Fruit fly (Drosophila melanogaster) whole organism, embryonic: ENCODE data around the gene Atox1.
A peak's percentile ranks its signal among the peaks of the same experiment; 100 is the strongest.

ENCODE experiments used
- Asciz ChIP-seq: fragments of 200-800 bp; sonication (Bioruptor generic); optimal IDR thresholded peaks from 2 replicates; lab custom pipeline; 2017; ENCODE audit warnings: missing biosample characterization, mild to moderate bottlenecking, missing genetic modification characterization, missing genetic modification reagents
- CG1024 ChIP-seq: fragments of 200-800 bp; sonication (Bioruptor generic); IDR thresholded peaks from 2 replicates; pipeline ENCODE4 v1.3.6; 2022; ENCODE audit warnings: missing biosample characterization, missing genetic modification characterization
- CG11093 ChIP-seq: fragments of 200-800 bp; sonication (Bioruptor generic); IDR thresholded peaks from 3 replicates; pipeline ENCODE4 v1.3.6; 2022; ENCODE audit warnings: missing biosample characterization, missing genetic modification characterization
- CG13624 ChIP-seq: fragments of 200-800 bp; sonication (Bioruptor generic); optimal IDR thresholded peaks from 2 replicates; lab custom pipeline; 2016; ENCODE audit warnings: missing biosample characterization, missing genetic modification characterization
- CG14965 ChIP-seq: fragments of 200-800 bp; sonication (Bioruptor generic); optimal IDR thresholded peaks from 2 replicates; lab custom pipeline; 2016; ENCODE audit warnings: missing biosample characterization, missing genetic modification characterization, borderline replicate concordance
- CG15269 ChIP-seq: fragments of 200-800 bp; sonication (Bioruptor generic); optimal IDR thresholded peaks from 2 replicates; lab custom pipeline; 2018; ENCODE audit warnings: missing biosample characterization, mild to moderate bottlenecking, missing genetic modification characterization, moderate library complexity
- CG1602 ChIP-seq: fragments of 200-800 bp; sonication (Bioruptor generic); optimal IDR thresholded peaks from 3 replicates; lab custom pipeline; 2016; ENCODE audit warnings: missing biosample characterization, missing genetic modification characterization
- CG17385 ChIP-seq: fragments of 200-800 bp; sonication (Bioruptor generic); optimal IDR thresholded peaks from 3 replicates; lab custom pipeline; 2018; ENCODE audit warnings: missing biosample characterization, mild to moderate bottlenecking, missing genetic modification characterization
- CG2116 ChIP-seq: fragments of 200-800 bp; sonication (Bioruptor generic); optimal IDR thresholded peaks from 3 replicates; lab custom pipeline; 2018; ENCODE audit warnings: missing biosample characterization, mild to moderate bottlenecking, missing genetic modification characterization
- CG2199 ChIP-seq: fragments of 200-800 bp; sonication (Bioruptor generic); IDR thresholded peaks from 3 replicates; pipeline ENCODE4 v1.3.6; 2022; ENCODE audit warnings: missing biosample characterization, missing genetic modification characterization
- CG30431 ChIP-seq: fragments of 200-800 bp; sonication (Bioruptor generic); optimal IDR thresholded peaks from 2 replicates; lab custom pipeline; 2017; ENCODE audit warnings: missing biosample characterization, missing genetic modification characterization
- CG31224 ChIP-seq: fragments of 200-800 bp; sonication (Bioruptor generic); IDR thresholded peaks from 2 replicates; pipeline ENCODE4 v1.3.6; 2022; ENCODE audit warnings: missing biosample characterization, missing genetic modification characterization
- CG32532 ChIP-seq: fragments of 200-800 bp; sonication (Bioruptor generic); IDR thresholded peaks from 2 replicates; pipeline ENCODE4 v1.3.6; 2022; ENCODE audit warnings: missing biosample characterization, missing genetic modification characterization
- CG3281 ChIP-seq: fragments of 200-800 bp; sonication (Bioruptor generic); optimal IDR thresholded peaks from 3 replicates; lab custom pipeline; 2017; ENCODE audit warnings: missing biosample characterization, mild to moderate bottlenecking, missing genetic modification characterization
- CG6254 ChIP-seq: fragments of 200-800 bp; sonication (Bioruptor generic); optimal IDR thresholded peaks from 3 replicates; lab custom pipeline; 2017; ENCODE audit warnings: mild to moderate bottlenecking, missing biosample characterization, missing genetic modification reagents, missing genetic modification characterization
- CG6689 ChIP-seq: fragments of 200-800 bp; sonication (Bioruptor generic); IDR thresholded peaks from 2 replicates; pipeline ENCODE4 v1.3.6; 2022; ENCODE audit warnings: missing biosample characterization, missing genetic modification characterization
- CG6854 ChIP-seq: fragments of 200-800 bp; sonication (Bioruptor generic); optimal IDR thresholded peaks from 3 replicates; lab custom pipeline; 2017; ENCODE audit warnings: missing biosample characterization, mild to moderate bottlenecking, missing genetic modification characterization
- CG9215 ChIP-seq: fragments of 200-800 bp; sonication (Bioruptor generic); IDR thresholded peaks from 2 replicates; pipeline ENCODE4 v1.3.6; 2022; ENCODE audit warnings: missing biosample characterization, missing genetic modification characterization
- CG9609 ChIP-seq: fragments of 200-800 bp; sonication (Bioruptor generic); optimal IDR thresholded peaks from 3 replicates; lab custom pipeline; 2016; ENCODE audit warnings: missing biosample characterization, missing genetic modification characterization
- CG9817 ChIP-seq: fragments of 200-800 bp; sonication (Bioruptor generic); optimal IDR thresholded peaks from 2 replicates; lab custom pipeline; 2018; ENCODE audit warnings: missing biosample characterization, mild to moderate bottlenecking, missing genetic modification characterization, moderate library complexity
- CHES-1-like ChIP-seq: fragments of 200-800 bp; sonication (Bioruptor generic); optimal IDR thresholded peaks from 2 replicates; lab custom pipeline; 2016; ENCODE audit warnings: missing biosample characterization, missing genetic modification characterization
- Dek ChIP-seq: fragments of 200-800 bp; sonication (Bioruptor generic); optimal IDR thresholded peaks from 3 replicates; lab custom pipeline; 2019; ENCODE audit warnings: missing biosample characterization, mild to moderate bottlenecking, missing genetic modification characterization, moderate library complexity
- Drgx ChIP-seq: fragments of 200-800 bp; sonication (Bioruptor generic); IDR thresholded peaks from 2 replicates; pipeline ENCODE4 v1.3.6; 2022; ENCODE audit warnings: missing biosample characterization, missing genetic modification characterization
- ERR ChIP-seq: fragments of 200-800 bp; sonication (Bioruptor generic); optimal IDR thresholded peaks from 2 replicates; lab custom pipeline; 2016; ENCODE audit warnings: missing biosample characterization, missing genetic modification characterization
- HmgD ChIP-seq: fragments of 200-800 bp; sonication (Bioruptor generic); optimal IDR thresholded peaks from 3 replicates; lab custom pipeline; 2016; ENCODE audit warnings: missing biosample characterization, missing genetic modification characterization
- Jarid2 ChIP-seq: fragments of 200-800 bp; sonication (Bioruptor generic); optimal IDR thresholded peaks from 3 replicates; lab custom pipeline; 2017; ENCODE audit warnings: mild to moderate bottlenecking, missing biosample characterization, missing genetic modification reagents, missing genetic modification characterization
- MESR4 ChIP-seq: fragments of 200-800 bp; sonication (Bioruptor generic); optimal IDR thresholded peaks from 2 replicates; lab custom pipeline; 2018; ENCODE audit warnings: missing biosample characterization, mild to moderate bottlenecking, missing genetic modification characterization, moderate library complexity
- Meics ChIP-seq: fragments of 200-800 bp; sonication (Bioruptor generic); optimal IDR thresholded peaks from 2 replicates; lab custom pipeline; 2017; ENCODE audit warnings: missing biosample characterization, mild to moderate bottlenecking, missing genetic modification characterization
- Mes4 ChIP-seq: fragments of 200-800 bp; sonication (Bioruptor generic); optimal IDR thresholded peaks from 2 replicates; lab custom pipeline; 2016; ENCODE audit warnings: missing biosample characterization, missing genetic modification characterization
- Opbp ChIP-seq: fragments of 200-800 bp; sonication (Bioruptor generic); IDR thresholded peaks from 3 replicates; pipeline ENCODE4 v1.3.6; 2022; ENCODE audit warnings: missing biosample characterization, missing genetic modification characterization; ENCODE audit not compliant: partially characterized antibody
- Optix ChIP-seq: fragments of 200-800 bp; sonication (Bioruptor generic); IDR thresholded peaks from 3 replicates; pipeline ENCODE4 v1.3.6; 2022; ENCODE audit warnings: missing biosample characterization, missing genetic modification characterization
- Rfx ChIP-seq: fragments of 200-800 bp; sonication (Bioruptor generic); IDR thresholded peaks from 2 replicates; pipeline ENCODE4 v1.3.6; 2022; ENCODE audit warnings: missing biosample characterization, missing genetic modification characterization
- Sox100B ChIP-seq: fragments of 200-800 bp; sonication (Bioruptor generic); optimal IDR thresholded peaks from 3 replicates; lab custom pipeline; 2018; ENCODE audit warnings: missing biosample characterization, mild to moderate bottlenecking, missing genetic modification characterization
- aop ChIP-seq: fragments of 200-800 bp; sonication (Bioruptor generic); IDR thresholded peaks from 2 replicates; pipeline ENCODE4 v1.3.6; 2022; ENCODE audit warnings: missing biosample characterization, missing genetic modification characterization
- ase ChIP-seq: fragments of 200-800 bp; sonication (Bioruptor generic); IDR thresholded peaks from 3 replicates; pipeline ENCODE4 v1.3.6; 2022; ENCODE audit warnings: missing biosample characterization, missing genetic modification characterization
- ato ChIP-seq: fragments of 200-800 bp; sonication (Bioruptor generic); IDR thresholded peaks from 2 replicates; pipeline ENCODE4 v1.3.6; 2022; ENCODE audit warnings: missing biosample characterization, missing genetic modification characterization; ENCODE audit not compliant: partially characterized antibody
- disco-r ChIP-seq: fragments of 200-800 bp; sonication (Bioruptor generic); optimal IDR thresholded peaks from 2 replicates; lab custom pipeline; 2016; ENCODE audit warnings: missing biosample characterization, missing genetic modification characterization
- en ChIP-seq: fragments of 200-800 bp; sonication (Bioruptor generic); optimal IDR thresholded peaks from 2 replicates; lab custom pipeline; 2016; ENCODE audit warnings: missing biosample characterization, missing genetic modification characterization
- gem ChIP-seq: fragments of 200-800 bp; sonication (Bioruptor generic); optimal IDR thresholded peaks from 2 replicates; lab custom pipeline; 2019; ENCODE audit warnings: missing biosample characterization, mild to moderate bottlenecking, missing genetic modification characterization, moderate library complexity
- gsb ChIP-seq: fragments of 200-800 bp; sonication (Bioruptor generic); IDR thresholded peaks from 2 replicates; pipeline ENCODE4 v1.3.6; 2022; ENCODE audit warnings: missing biosample characterization, missing genetic modification characterization
- mld ChIP-seq: fragments of 200-800 bp; sonication (Bioruptor generic); IDR thresholded peaks from 3 replicates; pipeline ENCODE4 v1.3.6; 2022; ENCODE audit warnings: missing biosample characterization, missing genetic modification characterization; ENCODE audit not compliant: partially characterized antibody
- p53 ChIP-seq: fragments of 200-800 bp; sonication (Bioruptor generic); optimal IDR thresholded peaks from 2 replicates; lab custom pipeline; 2016; ENCODE audit warnings: missing biosample characterization, missing genetic modification characterization
- pb ChIP-seq: fragments of 200-800 bp; sonication (Bioruptor generic); optimal IDR thresholded peaks from 3 replicates; lab custom pipeline; 2016; ENCODE audit warnings: missing biosample characterization, missing genetic modification characterization
- peb ChIP-seq: fragments of 200-800 bp; sonication (Bioruptor generic); IDR thresholded peaks from 2 replicates; pipeline ENCODE4 v1.3.6; 2022; ENCODE audit warnings: missing biosample characterization, missing genetic modification characterization
- pita ChIP-seq: fragments of 200-800 bp; sonication (Bioruptor generic); optimal IDR thresholded peaks from 2 replicates; lab custom pipeline; 2017; ENCODE audit warnings: missing biosample characterization, mild to moderate bottlenecking, missing genetic modification characterization
- pnt ChIP-seq: fragments of 200-800 bp; sonication (Bioruptor generic); optimal IDR thresholded peaks from 3 replicates; lab custom pipeline; 2016; ENCODE audit warnings: missing biosample characterization, missing genetic modification characterization
- repo ChIP-seq: fragments of 200-800 bp; sonication (Bioruptor generic); optimal IDR thresholded peaks from 2 replicates; lab custom pipeline; 2016; ENCODE audit warnings: missing biosample characterization, missing genetic modification characterization
- sqz ChIP-seq: fragments of 200-800 bp; sonication (Bioruptor generic); optimal IDR thresholded peaks from 3 replicates; lab custom pipeline; 2018; ENCODE audit warnings: missing biosample characterization, mild to moderate bottlenecking, missing genetic modification characterization
- sr ChIP-seq: fragments of 200-800 bp; sonication (Bioruptor generic); IDR thresholded peaks from 3 replicates; pipeline ENCODE4 v1.3.6; 2022; ENCODE audit warnings: missing biosample characterization, missing genetic modification characterization
- tll ChIP-seq, 2 experiments: fragments of 200-800 bp in 1 of 2; fragments of >200 bp in 1 of 2; sonication (Bioruptor generic) in 1 of 2; optimal IDR thresholded peaks; 2 replicates each; lab custom pipeline; 2017 to 2019; ENCODE audit warnings: missing biosample characterization in 2 of 2, missing genetic modification characterization in 2 of 2, mild to moderate bottlenecking in 1 of 2, moderate library complexity in 1 of 2
- zfh2 ChIP-seq: fragments of 200-800 bp; sonication (Bioruptor generic); optimal IDR thresholded peaks from 2 replicates; lab custom pipeline; 2016; ENCODE audit warnings: missing biosample characterization, missing genetic modification characterization

The Atox1 gene

DNA sequence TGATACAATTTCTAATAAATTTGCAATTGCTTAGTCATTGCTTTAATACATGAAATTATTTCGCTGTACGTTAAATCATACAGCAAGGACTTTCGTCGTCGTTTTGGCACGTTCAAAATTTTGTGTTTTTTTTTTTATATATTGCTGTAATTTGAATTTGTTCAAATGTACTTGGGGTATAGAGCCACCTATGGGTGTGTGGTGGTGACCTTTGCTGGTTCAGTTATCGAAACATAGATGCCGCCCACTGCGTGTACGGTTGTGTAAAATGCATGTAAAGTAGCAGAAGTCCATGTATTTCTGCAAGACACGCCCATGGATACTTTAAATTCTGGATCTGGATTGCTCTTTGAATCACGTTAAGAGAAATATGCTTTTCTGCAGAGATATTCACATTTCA lies 36.5 kb upstream of the Atox1 start (continued):
- TF ChIP-seq sqz (GFP tag; lab: Kevin White, UChicago) (peak; percentile 66), CG13624 (GFP tag; lab: Kevin White, UChicago) (peak; percentile 57), CG17385 (peak; percentile 23), CG11093 (no peak), CG3281 (GFP tag; lab: Kevin White, UChicago) (no peak), pita (GFP tag; lab: Kevin White, UChicago) (peak; percentile 50), repo (GFP tag; lab: Kevin White, UChicago) (peak; percentile 46), CG30431 (GFP tag; lab: Kevin White, UChicago) (peak; percentile 21), en (GFP tag; lab: Kevin White, UChicago) (peak; percentile 37), sr (GFP tag; lab: Robert Waterston, UW) (no peak), HmgD (GFP tag; lab: Kevin White, UChicago) (peak; percentile 94), Opbp (peak; percentile 57; the same call in 1 of the 3 replicates), Asciz (GFP tag; lab: Kevin White, UChicago) (no peak), Jarid2 (GFP tag; lab: Kevin White, UChicago) (peak; percentile 72), CG31224 (no peak), MESR4 (GFP tag; lab: Kevin White, UChicago) (no peak), CG6689 (GFP tag; lab: Robert Waterston, UW) (no peak), CG9817 (tag; lab: Kevin White, UChicago) (peak; percentile 62), CG2199 (peak; percentile 98), p53 (peak; percentile 70), CG1602 (GFP tag; lab: Kevin White, UChicago) (peak; percentile 63), mld (GFP tag; lab: Robert Waterston, UW) (no peak), peb (no peak), aop (GFP tag; lab: Robert Waterston, UW) (peak; percentile 44; the same call in 1 of the 2 replicates), Drgx (GFP tag; lab: Robert Waterston, UW) (no peak), CHES-1-like (peak; percentile 51), Rfx (GFP tag; lab: Robert Waterston, UW) (peak; percentile 87), CG32532 (GFP tag; lab: Robert Waterston, UW) (peak; percentile 83; the same call in 1 of the 2 replicates), CG2116 (GFP tag; lab: Kevin White, UChicago) (no peak), pnt (peak; percentile 75), CG15269 (no peak), CG6854 (GFP tag; lab: Kevin White, UChicago) (no peak), CG9215 (GFP tag; lab: Robert Waterston, UW) (peak; percentile 52; the same call in 1 of the 2 replicates), Sox100B (GFP tag; lab: Kevin White, UChicago) (no peak), Mes4 (peak; percentile 60), Dek (tag; lab: Kevin White, UChicago) (peak; percentile 28), ato (GFP tag; lab: Robert Waterston, UW) (no peak), ase (GFP tag; lab: Robert Waterston, UW) (peak; percentile 79), pb (GFP tag; lab: Kevin White, UChicago) (peak; percentile 56), Meics (GFP tag; lab: Kevin White, UChicago) (no peak), gsb (GFP tag; lab: Robert Waterston, UW) (peak; percentile 41; the same call in 1 of the 2 replicates), zfh2 (GFP tag; lab: Kevin White, UChicago) (peak; percentile 19), disco-r (GFP tag; lab: Kevin White, UChicago) (peak; percentile 28), Optix (GFP tag; lab: Robert Waterston, UW) (no peak), tll (GFP tag; optimal IDR thresholded peaks at IDR 0.05; lab: Kevin White, UChicago) (peak in 1 of 2 experiments; percentile 53), CG14965 (GFP tag; lab: Kevin White, UChicago) (peak; percentile 39), CG1024 (GFP tag; lab: Robert Waterston, UW) (peak; percentile 35; the same call in 1 of the 2 replicates), gem (tag; lab: Kevin White, UChicago) (no peak), CG6254 (GFP tag; lab: Kevin White, UChicago) (no peak), ERR (GFP tag; lab: Kevin White, UChicago) (peak; percentile 32), CG9609 (peak; percentile 49)
